Fruit fly (Drosophila melanogaster) whole organism, embryonic: ENCODE results near the gene osk.

ENCODE experiments used
- CG11456 ChIP-seq: fragments of 200-800 bp; sonication (Bioruptor generic); IDR thresholded peaks from 3 replicates; pipeline ENCODE4 v1.3.6; 2022; ENCODE audit warnings: missing biosample characterization, missing genetic modification characterization
- CG11696 ChIP-seq: fragments of 200-800 bp; sonication (Bioruptor generic); IDR thresholded peaks from 2 replicates; pipeline ENCODE4 v1.3.6; 2022; ENCODE audit warnings: missing biosample characterization, missing genetic modification characterization
- CG12769 ChIP-seq: fragments of 200-800 bp; sonication (Bioruptor generic); optimal IDR thresholded peaks from 2 replicates; lab custom pipeline; 2019; ENCODE audit warnings: missing biosample characterization, mild to moderate bottlenecking, missing genetic modification characterization, moderate library complexity
- CG1602 ChIP-seq: fragments of 200-800 bp; sonication (Bioruptor generic); optimal IDR thresholded peaks from 3 replicates; lab custom pipeline; 2016; ENCODE audit warnings: missing biosample characterization, missing genetic modification characterization
- CG16815 ChIP-seq: fragments of 200-800 bp; sonication (Bioruptor generic); optimal IDR thresholded peaks from 3 replicates; lab custom pipeline; 2017; ENCODE audit warnings: missing biosample characterization, mild to moderate bottlenecking, missing genetic modification characterization
- CG16863 ChIP-seq: fragments of 200-800 bp; sonication (Bioruptor generic); optimal IDR thresholded peaks from 3 replicates; lab custom pipeline; 2016; ENCODE audit warnings: missing biosample characterization, missing genetic modification characterization
- CG17328 ChIP-seq: fragments of 200-800 bp; sonication (Bioruptor generic); IDR thresholded peaks from 2 replicates; pipeline ENCODE4 v1.3.6; 2022; ENCODE audit warnings: missing biosample characterization, missing genetic modification characterization
- CG17829 ChIP-seq: fragments of 200-800 bp; optimal IDR thresholded peaks from 2 replicates; lab custom pipeline; 2019; ENCODE audit warnings: missing biosample characterization, mild to moderate bottlenecking, missing genetic modification characterization, moderate library complexity
- CG34376 ChIP-seq: fragments of 200-800 bp; sonication (Bioruptor generic); optimal IDR thresholded peaks from 2 replicates; lab custom pipeline; 2018; ENCODE audit warnings: missing biosample characterization, mild to moderate bottlenecking, missing genetic modification characterization
- CG4707 ChIP-seq: fragments of 200-800 bp; sonication (Bioruptor generic); optimal IDR thresholded peaks from 2 replicates; lab custom pipeline; 2018; ENCODE audit warnings: missing biosample characterization, mild to moderate bottlenecking, missing genetic modification characterization, moderate library complexity
- CG6854 ChIP-seq: fragments of 200-800 bp; sonication (Bioruptor generic); optimal IDR thresholded peaks from 3 replicates; lab custom pipeline; 2017; ENCODE audit warnings: missing biosample characterization, mild to moderate bottlenecking, missing genetic modification characterization
- CG7745 ChIP-seq: fragments of 200-800 bp; sonication (Bioruptor generic); optimal IDR thresholded peaks from 2 replicates; lab custom pipeline; 2018; ENCODE audit warnings: missing biosample characterization, mild to moderate bottlenecking, missing genetic modification characterization, moderate library complexity
- CG9609 ChIP-seq: fragments of 200-800 bp; sonication (Bioruptor generic); optimal IDR thresholded peaks from 3 replicates; lab custom pipeline; 2016; ENCODE audit warnings: missing biosample characterization, missing genetic modification characterization
- D19A ChIP-seq: fragments of 200-800 bp; optimal IDR thresholded peaks from 3 replicates; lab custom pipeline; 2019; ENCODE audit warnings: missing biosample characterization, mild to moderate bottlenecking, missing genetic modification characterization, moderate library complexity
- Dbx ChIP-seq: fragments of 200-800 bp; sonication (Bioruptor generic); IDR thresholded peaks from 3 replicates; pipeline ENCODE4 v1.3.6; 2022; ENCODE audit warnings: missing biosample characterization, missing genetic modification characterization
- Deaf1 ChIP-seq: fragments of 200-800 bp; optimal IDR thresholded peaks from 3 replicates; lab custom pipeline; 2019; ENCODE audit warnings: missing biosample characterization, mild to moderate bottlenecking, missing genetic modification characterization, moderate library complexity
- Dfd ChIP-seq, 2 experiments: fragments of >200 bp; optimal IDR thresholded peaks; 2 replicates each; lab custom pipeline; 2017; ENCODE audit warnings: missing biosample characterization in 2 of 2, missing genetic modification characterization in 2 of 2
- Drgx ChIP-seq: fragments of 200-800 bp; sonication (Bioruptor generic); IDR thresholded peaks from 2 replicates; pipeline ENCODE4 v1.3.6; 2022; ENCODE audit warnings: missing biosample characterization, missing genetic modification characterization
- Eip74EF ChIP-seq, 2 experiments: fragments of 200-800 bp in 1 of 2; fragments of >200 bp in 1 of 2; sonication (Bioruptor generic) in 1 of 2; optimal IDR thresholded peaks; 2 replicates each; lab custom pipeline; 2017 to 2019; ENCODE audit warnings: missing biosample characterization in 2 of 2, missing genetic modification characterization in 2 of 2, mild to moderate bottlenecking in 1 of 2, moderate library complexity in 1 of 2
- Ets65A ChIP-seq: fragments of 200-800 bp; sonication (Bioruptor generic); peaks from one replicate; lab custom pipeline; 2016; ENCODE audit warnings: missing biosample characterization, missing genetic modification characterization
- GATAe ChIP-seq: fragments of 200-800 bp; sonication (Bioruptor generic); conservative IDR thresholded peaks from 2 replicates; pipeline ENCODE4 v1.3.6; 2022; ENCODE audit warnings: missing biosample characterization, missing genetic modification characterization
- Gug ChIP-seq: fragments of 200-800 bp; sonication (Bioruptor generic); IDR thresholded peaks from 4 replicates; pipeline ENCODE4 v1.3.6; 2022; ENCODE audit warnings: missing biosample characterization, missing genetic modification characterization
- Hmr ChIP-seq: fragments of 200-800 bp; sonication (Bioruptor generic); optimal IDR thresholded peaks from 3 replicates; lab custom pipeline; 2017; ENCODE audit warnings: mild to moderate bottlenecking, missing biosample characterization, missing genetic modification reagents, missing genetic modification characterization
- Kr ChIP-seq: fragments of 200-800 bp; sonication (Bioruptor generic); optimal IDR thresholded peaks from 2 replicates; lab custom pipeline; 2017; ENCODE audit warnings: missing biosample characterization, mild to moderate bottlenecking, missing genetic modification characterization
- MESR4 ChIP-seq: fragments of 200-800 bp; sonication (Bioruptor generic); optimal IDR thresholded peaks from 2 replicates; lab custom pipeline; 2018; ENCODE audit warnings: missing biosample characterization, mild to moderate bottlenecking, missing genetic modification characterization, moderate library complexity
- Max ChIP-seq: fragments of 200-800 bp; sonication (Bioruptor generic); optimal IDR thresholded peaks from 2 replicates; lab custom pipeline; 2016; ENCODE audit warnings: missing biosample characterization, mild to moderate bottlenecking, missing genetic modification characterization
- Poxn ChIP-seq: fragments of 200-800 bp; sonication (Bioruptor generic); IDR thresholded peaks from 2 replicates; pipeline ENCODE4 v1.3.6; 2022; ENCODE audit warnings: missing biosample characterization, missing genetic modification characterization
- Stat92E ChIP-seq, 3 experiments: fragments of >200 bp in 2 of 3; fragments of 200-800 bp in 1 of 3; sonication (Bioruptor generic) in 1 of 3; optimal IDR thresholded peaks; 2 replicates each; lab custom pipeline; 2017 to 2019; ENCODE audit warnings: missing biosample characterization in 3 of 3, missing genetic modification characterization in 3 of 3, mild to moderate bottlenecking in 1 of 3, moderate library complexity in 1 of 3
- Xrp1 ChIP-seq: fragments of 200-800 bp; sonication (Bioruptor generic); IDR thresholded peaks from 2 replicates; pipeline ENCODE4 v1.3.6; 2022; ENCODE audit warnings: missing biosample characterization, missing genetic modification characterization
- bsh ChIP-seq, 2 experiments: fragments of 200-800 bp; sonication (Bioruptor generic); optimal IDR thresholded peaks; 2 replicates each; lab custom pipeline; 2017 to 2018; ENCODE audit warnings: mild to moderate bottlenecking in 2 of 2, missing biosample characterization in 2 of 2, missing genetic modification characterization in 2 of 2, moderate library complexity in 1 of 2
- cg ChIP-seq: fragments of 200-800 bp; sonication (Bioruptor generic); optimal IDR thresholded peaks from 3 replicates; lab custom pipeline; 2019; ENCODE audit warnings: missing biosample characterization, mild to moderate bottlenecking, missing genetic modification characterization, moderate library complexity
- chif ChIP-seq, 2 experiments: fragments of 200-800 bp; sonication (Bioruptor generic); optimal IDR thresholded peaks; 3 replicates each; lab custom pipeline; 2016; ENCODE audit warnings: missing biosample characterization in 2 of 2, missing genetic modification characterization in 2 of 2
- chinmo ChIP-seq: fragments of 200-800 bp; sonication (Bioruptor generic); IDR thresholded peaks from 4 replicates; pipeline ENCODE4 v1.3.6; 2022; ENCODE audit warnings: missing biosample characterization, missing genetic modification characterization; ENCODE audit not compliant: partially characterized antibody
- crol ChIP-seq: fragments of 200-800 bp; sonication (Bioruptor generic); IDR thresholded peaks from 2 replicates; pipeline ENCODE4 v1.3.6; 2022; ENCODE audit warnings: missing biosample characterization, missing genetic modification characterization
- danr ChIP-seq: fragments of 200-800 bp; sonication (Bioruptor generic); IDR thresholded peaks from 2 replicates; pipeline ENCODE4 v1.3.6; 2022; ENCODE audit warnings: missing biosample characterization, missing genetic modification characterization
- fd96Cb ChIP-seq: fragments of 200-800 bp; sonication (Bioruptor generic); optimal IDR thresholded peaks from 2 replicates; lab custom pipeline; 2018; ENCODE audit warnings: missing biosample characterization, mild to moderate bottlenecking, missing genetic modification characterization, moderate library complexity
- gem ChIP-seq: fragments of 200-800 bp; sonication (Bioruptor generic); optimal IDR thresholded peaks from 2 replicates; lab custom pipeline; 2019; ENCODE audit warnings: missing biosample characterization, mild to moderate bottlenecking, missing genetic modification characterization, moderate library complexity
- gt ChIP-seq: fragments of 200-800 bp; sonication (Bioruptor generic); IDR thresholded peaks from 2 replicates; pipeline ENCODE4 v1.3.6; 2022; ENCODE audit warnings: missing biosample characterization, missing genetic modification characterization
- row ChIP-seq: fragments of 200-800 bp; sonication (Bioruptor generic); IDR thresholded peaks from 3 replicates; pipeline ENCODE4 v1.3.6; 2022; ENCODE audit warnings: missing biosample characterization, missing genetic modification characterization
- salm ChIP-seq: fragments of 200-800 bp; sonication (Bioruptor generic); optimal IDR thresholded peaks from 2 replicates; lab custom pipeline; 2018; ENCODE audit warnings: missing biosample characterization, mild to moderate bottlenecking, missing genetic modification characterization
- sd ChIP-seq: fragments of 200-800 bp; sonication (Bioruptor generic); optimal IDR thresholded peaks from 3 replicates; lab custom pipeline; 2018; ENCODE audit warnings: missing biosample characterization, mild to moderate bottlenecking, missing genetic modification characterization, moderate library complexity
- sens ChIP-seq: fragments of 200-800 bp; sonication (Bioruptor generic); peaks from one replicate; lab custom pipeline; 2016; ENCODE audit warnings: missing biosample characterization, missing genetic modification characterization
- sna ChIP-seq: fragments of 200-800 bp; sonication (Bioruptor generic); IDR thresholded peaks from 2 replicates; pipeline ENCODE4 v1.3.6; 2022; ENCODE audit warnings: missing biosample characterization, missing genetic modification characterization; ENCODE audit not compliant: partially characterized antibody
- sob ChIP-seq: fragments of 200-800 bp; sonication (Bioruptor generic); IDR thresholded peaks from 2 replicates; pipeline ENCODE4 v1.3.6; 2022; ENCODE audit warnings: missing biosample characterization, missing genetic modification characterization
- sr ChIP-seq: fragments of 200-800 bp; sonication (Bioruptor generic); IDR thresholded peaks from 3 replicates; pipeline ENCODE4 v1.3.6; 2022; ENCODE audit warnings: missing biosample characterization, missing genetic modification characterization

osk gene

dm6 chr3R:8955359-8955820 lies 20.5 kb downstream of the osk start (continued):
- TF ChIP-seq Deaf1: peak; percentile 96
- TF ChIP-seq, all 482 proteins: peak for 26

dm6 chr3R:8956333-8956732 lies 21.4 kb downstream of the osk start:
- TF ChIP-seq sd (tag; lab: Kevin White, UChicago) (peak; percentile 33), GATAe (GFP tag; lab: Robert Waterston, UW) (no peak), CG11456 (GFP tag; lab: Robert Waterston, UW) (0 out of 3 replicates have a peak, but pooled peaks have one; percentile 52), MESR4 (GFP tag; lab: Kevin White, UChicago) (no peak), CG34376 (GFP tag; lab: Kevin White, UChicago) (no peak), sob (no peak), CG4707 (peak; percentile 18), CG16815 (no peak), row (GFP tag; lab: Robert Waterston, UW) (0 out of 3 replicates have a peak, but pooled peaks have one; percentile 9), Gug (no peak), Eip74EF (GFP tag; optimal IDR thresholded peaks at IDR 0.05; lab: Kevin White, UChicago) (no peak), sr (GFP tag; lab: Robert Waterston, UW) (0 out of 3 replicates have a peak, but pooled peaks have one; percentile 42), Kr (GFP tag; lab: Kevin White, UChicago) (no peak), chinmo (peak; percentile 65; the same call in 1 of the 4 replicates), fd96Cb (tag; lab: Kevin White, UChicago) (no peak), cg (GFP tag; lab: Kevin White, UChicago) (peak; percentile 44), CG17328 (GFP tag; lab: Robert Waterston, UW) (no peak), CG11696 (GFP tag; lab: Robert Waterston, UW) (no peak), CG1602 (GFP tag; lab: Kevin White, UChicago) (no peak), Hmr (no peak), danr (GFP tag; lab: Robert Waterston, UW) (no peak), chif (GFP tag; optimal IDR thresholded peaks at IDR 0.05; lab: Kevin White, UChicago) (no peak), Poxn (GFP tag; lab: Robert Waterston, UW) (no peak), crol (GFP tag; lab: Robert Waterston, UW) (no peak), gt (0 out of 2 replicates have a peak, but pooled peaks have one; percentile 8)

- TF ChIP-seq D19A (peak; percentile 70), sens (GFP tag; lab: Kevin White, UChicago) (peak; percentile 1), CG11456 (GFP tag; lab: Robert Waterston, UW) (0 out of 3 replicates have a peak, but pooled peaks have one; percentile 4), Dbx (GFP tag; lab: Robert Waterston, UW) (no peak), CG6854 (GFP tag; lab: Kevin White, UChicago) (no peak), salm (no peak)
Measured at dm6 chr3R:8957739-8958138, 22.8 kb downstream of the osk start.

- TF ChIP-seq Dfd (GFP tag; optimal IDR thresholded peaks at IDR 0.05; lab: Kevin White, UChicago): no peak
- TF ChIP-seq Stat92E (GFP tag; optimal IDR thresholded peaks at IDR 0.05; lab: Kevin White, UChicago): no peak
- TF ChIP-seq chinmo: 0 out of 4 replicates have a peak, but pooled peaks have one; percentile 35
- peak; percentile 8 for TF ChIP-seq gem (tag; lab: Kevin White, UChicago)
- TF ChIP-seq Drgx (GFP tag; lab: Robert Waterston, UW): peak; percentile 71
- TF ChIP-seq CG9609 (GFP tag; lab: Kevin White, UChicago): no peak
- peak; percentile 54 for TF ChIP-seq Ets65A (GFP tag; lab: Kevin White, UChicago)
- TF ChIP-seq bsh (GFP tag; optimal IDR thresholded peaks at IDR 0.05; lab: Kevin White, UChicago): peak in 1 of 2 experiments; percentile 53
- TF ChIP-seq sna (GFP tag; lab: Robert Waterston, UW): no peak
- TF ChIP-seq CG7745: no peak
- TF ChIP-seq CG12769 (tag; lab: Kevin White, UChicago): no peak
- no peak for TF ChIP-seq Max (GFP tag; lab: Kevin White, UChicago)
- no peak for TF ChIP-seq CG16863 (GFP tag; lab: Kevin White, UChicago)
- no peak for TF ChIP-seq CG17829
- 0 out of 2 replicates have a peak, but pooled peaks have one; percentile 8 for TF ChIP-seq Xrp1 (GFP tag; lab: Robert Waterston, UW)
Measured at dm6 chr3R:8958300-8958699, 23.4 kb downstream of the osk start.
